Fruit fly (Drosophila melanogaster) Kc167 (cell line): ENCODE measurements around the gene CG12783.

Source experiments
- Myc ChIP-seq: fragments of >200 bp; optimal IDR thresholded peaks from 2 replicates; lab custom pipeline; 2017; ENCODE audit warnings: missing external identifiers
- ttk ChIP-seq: sonication (Bioruptor generic); optimal IDR thresholded peaks from 2 replicates; lab custom pipeline; 2017; ENCODE audit warnings: missing external identifiers

dm6 chr3R:16614241-16614640, 1.0 kb upstream of the CG12783 start, which contains the start of gene CG10340:
- TF ChIP-seq Myc (no peak), ttk (lab: Kevin White, UChicago) (no peak)
